Fruit fly (Drosophila melanogaster): ENCODE results near the gene CG44194.

The CG44194 gene

DNA sequence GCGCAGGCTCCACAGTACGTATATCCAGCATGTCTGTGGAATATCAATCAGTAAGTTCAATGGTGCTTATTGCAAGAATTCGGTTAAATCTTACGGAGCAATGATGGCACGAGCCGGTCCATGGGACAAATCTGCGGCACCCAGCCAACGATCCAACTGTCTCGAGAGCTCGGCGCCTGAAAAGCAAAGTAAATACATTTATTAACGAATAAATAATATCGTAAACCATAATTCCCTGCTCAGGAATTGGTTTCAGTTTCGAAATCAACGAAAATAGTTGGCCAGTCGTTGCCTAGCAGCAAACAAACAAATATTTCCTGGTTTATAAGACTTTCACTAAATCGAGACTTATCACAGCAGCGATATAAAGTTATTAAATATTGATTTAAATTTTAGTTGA lies 12.1 kb upstream of the CG44194 start, which contains the start of gene CG11656:
CG11656 (plus strand) TSS at position 301 of the 400 bp plus-strand sequence.
- TF ChIP-seq h (optimal IDR thresholded peaks at IDR 0.05) (no peak), Sin3A (optimal IDR thresholded peaks at IDR 0.05) (no peak), ttk (optimal IDR thresholded peaks at IDR 0.05) (no peak), Myc (optimal IDR thresholded peaks at IDR 0.05) (no peak), psq (optimal IDR thresholded peaks at IDR 0.05) (no peak), insv (optimal IDR thresholded peaks at IDR 0.05) (no peak)

DNA sequence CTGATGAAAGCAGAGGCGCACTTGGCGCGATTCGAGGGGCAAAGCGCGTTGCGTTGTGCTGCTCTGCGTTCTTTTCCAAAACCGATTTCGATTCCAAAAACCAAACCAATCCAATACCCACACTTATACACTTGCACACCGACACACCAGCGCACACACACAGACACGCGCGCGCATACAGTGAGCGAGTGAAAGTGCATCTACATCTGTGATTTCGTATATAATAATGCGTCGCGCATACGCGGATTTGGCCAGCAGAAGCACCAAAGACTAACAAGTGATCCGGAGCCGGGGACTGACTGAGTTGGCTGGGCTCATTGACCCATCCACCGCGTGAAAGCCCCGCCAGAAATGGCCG lies 687 bp upstream of the CG44194 start:
- TF ChIP-seq h (optimal IDR thresholded peaks at IDR 0.05) (no peak), Sin3A (optimal IDR thresholded peaks at IDR 0.05) (no peak), Myc (optimal IDR thresholded peaks at IDR 0.05) (no peak), psq (optimal IDR thresholded peaks at IDR 0.05) (no peak), insv (optimal IDR thresholded peaks at IDR 0.05) (no peak), ttk (optimal IDR thresholded peaks at IDR 0.05) (no peak)

DNA sequence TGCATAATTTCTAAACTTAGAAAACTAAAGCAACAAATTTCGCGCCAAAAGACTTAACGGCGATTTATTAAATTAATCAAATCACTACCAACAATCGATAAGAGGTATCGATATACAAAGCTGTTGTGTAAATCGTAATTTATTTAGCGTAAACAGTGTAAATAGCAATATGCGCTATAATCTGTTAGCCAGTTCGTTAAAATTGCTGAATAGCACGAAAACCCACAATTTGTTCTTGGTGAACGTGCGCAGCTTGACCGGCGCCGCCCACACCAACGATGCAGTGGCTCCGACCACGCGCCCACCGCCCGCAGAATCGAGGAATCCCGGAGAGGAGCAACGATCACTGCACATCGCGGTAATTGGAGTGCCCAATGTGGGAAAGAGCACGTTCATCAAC lies 2.0 kb downstream of the CG44194 start, which contains the start of gene CG7488:
CG7488 (plus strand) TSS at position 99 of the 400 bp plus-strand sequence.
- TF ChIP-seq insv (optimal IDR thresholded peaks at IDR 0.05) (no peak), ttk (optimal IDR thresholded peaks at IDR 0.05) (no peak), h (optimal IDR thresholded peaks at IDR 0.05) (no peak), Myc (optimal IDR thresholded peaks at IDR 0.05) (no peak), Sin3A (optimal IDR thresholded peaks at IDR 0.05) (no peak), psq (optimal IDR thresholded peaks at IDR 0.05) (no peak)

DNA sequence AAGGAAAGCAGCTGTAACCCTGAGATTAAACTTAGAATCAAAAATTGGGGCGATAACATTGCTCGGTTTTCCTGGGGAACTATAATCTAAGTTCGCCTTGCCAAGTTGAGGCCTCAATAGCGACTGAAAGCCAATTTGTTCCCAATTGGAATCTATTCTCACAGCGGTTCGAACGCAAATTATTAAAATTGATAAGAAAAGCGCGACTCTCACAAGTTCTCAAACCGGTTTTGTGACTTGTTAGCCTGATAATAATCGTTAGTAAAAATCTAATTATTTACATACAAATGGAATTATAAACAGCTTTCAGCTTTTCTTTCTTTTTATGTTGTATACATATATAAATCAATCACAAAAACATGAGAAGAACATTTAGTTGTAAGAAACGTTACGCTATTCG lies 2.5 kb downstream of the CG44194 start, which contains the start of gene yellow-f2:
yellow-f2 (minus strand) TSS at position 101 of the 400 bp plus-strand sequence.
- no peak for TF ChIP-seq psq (optimal IDR thresholded peaks at IDR 0.05)
- TF ChIP-seq ttk (optimal IDR thresholded peaks at IDR 0.05), result no peak
- TF ChIP-seq Myc (optimal IDR thresholded peaks at IDR 0.05), result no peak
- no peak for TF ChIP-seq h (optimal IDR thresholded peaks at IDR 0.05)
- no peak for TF ChIP-seq Sin3A (optimal IDR thresholded peaks at IDR 0.05)
- no peak for TF ChIP-seq insv (optimal IDR thresholded peaks at IDR 0.05)

DNA sequence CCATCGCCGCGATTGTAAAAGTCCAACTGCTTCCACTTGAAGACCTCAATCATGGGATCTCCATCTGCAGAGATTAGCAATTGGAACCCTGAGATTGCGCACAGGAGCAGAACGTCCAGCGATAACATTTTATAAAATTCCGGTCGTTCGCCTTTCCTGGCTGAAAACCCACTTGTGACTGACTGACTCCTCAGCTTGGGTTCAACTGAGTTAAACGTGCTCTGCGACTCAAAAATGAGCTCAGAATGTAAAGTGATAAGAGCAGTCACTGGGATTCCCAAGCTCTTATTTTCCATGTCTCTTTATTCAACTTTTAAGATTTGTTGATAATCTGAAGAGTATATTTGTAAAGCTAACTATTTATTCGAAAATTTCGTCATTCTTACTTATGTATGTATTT lies 4.5 kb downstream of the CG44194 start, which contains the start of gene yellow-f:
yellow-f (minus strand) TSS at position 184 of the 400 bp plus-strand sequence.
- no peak for TF ChIP-seq Myc (optimal IDR thresholded peaks at IDR 0.05)
- no peak for TF ChIP-seq psq (optimal IDR thresholded peaks at IDR 0.05)
- no peak for TF ChIP-seq insv (optimal IDR thresholded peaks at IDR 0.05)
- no peak for TF ChIP-seq h (optimal IDR thresholded peaks at IDR 0.05)
- no peak for TF ChIP-seq Sin3A (optimal IDR thresholded peaks at IDR 0.05)

DNA sequence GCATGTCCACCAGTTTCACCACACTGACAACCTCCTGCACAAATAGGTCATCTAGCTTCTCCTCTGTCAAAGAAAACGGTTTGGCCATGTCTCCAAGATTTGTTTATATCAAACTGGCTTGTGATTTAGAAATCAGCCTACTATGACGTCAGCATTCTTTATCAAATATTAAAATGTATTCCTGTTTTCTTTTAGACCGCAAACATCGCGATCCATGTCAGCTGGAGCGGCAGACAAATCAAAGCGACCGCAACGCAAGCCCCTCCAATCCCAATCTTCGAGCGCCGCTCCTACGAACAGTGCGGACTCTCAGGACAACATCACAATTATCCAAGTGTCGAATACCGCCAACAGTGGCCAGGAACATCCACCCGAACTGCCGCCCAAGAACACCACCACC lies 9.1 kb downstream of the CG44194 start, which contains the start of gene CG14383:
CG14383 (minus strand) TSS at position 101 of the 400 bp plus-strand sequence.
- no peak for TF ChIP-seq ttk (optimal IDR thresholded peaks at IDR 0.05)
- TF ChIP-seq h (optimal IDR thresholded peaks at IDR 0.05), result no peak
- TF ChIP-seq Myc (optimal IDR thresholded peaks at IDR 0.05), result no peak
- TF ChIP-seq insv (optimal IDR thresholded peaks at IDR 0.05), result no peak
- TF ChIP-seq psq (optimal IDR thresholded peaks at IDR 0.05), result no peak
- no peak for TF ChIP-seq Sin3A (optimal IDR thresholded peaks at IDR 0.05)

DNA sequence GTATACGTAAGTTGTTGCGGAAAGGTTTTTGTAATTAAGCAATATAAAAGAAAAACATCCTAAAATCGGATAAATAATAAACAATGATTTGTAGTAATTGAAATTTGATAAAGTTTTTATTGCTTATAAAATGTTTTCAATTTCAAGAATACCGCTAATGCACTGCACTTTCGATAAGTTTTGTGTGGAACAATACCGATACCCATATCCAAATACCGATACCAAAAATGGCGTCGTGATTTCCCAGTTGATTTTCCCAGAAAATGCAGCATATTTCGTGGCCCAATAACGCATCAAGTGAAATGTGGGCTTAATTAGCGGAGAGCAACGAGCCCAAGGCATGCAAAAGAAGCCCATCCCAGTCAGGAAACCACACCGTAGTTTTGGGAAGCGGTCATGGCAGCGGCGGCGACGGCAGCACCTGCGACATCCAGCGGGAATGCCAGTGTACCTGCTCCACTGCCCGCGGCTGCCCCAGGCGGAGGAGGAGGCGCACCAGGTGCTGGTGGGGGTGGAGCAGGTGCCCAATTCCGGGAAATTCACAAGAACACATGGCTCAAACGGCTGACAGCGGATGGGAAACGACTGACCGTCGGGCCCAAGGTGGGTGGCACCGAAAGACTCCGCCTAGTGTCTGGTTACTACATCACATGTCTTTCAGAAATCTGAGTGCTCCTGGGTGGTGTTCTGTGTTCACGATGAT lies 11.5 kb downstream of the CG44194 start, which contains the start of gene CG31342:
CG31342 (plus strand) TSS at position 214 of the 703 bp plus-strand sequence.
- TF ChIP-seq ttk (optimal IDR thresholded peaks at IDR 0.05) (no peak), Sin3A (optimal IDR thresholded peaks at IDR 0.05) (no peak), insv (optimal IDR thresholded peaks at IDR 0.05) (no peak), Myc (optimal IDR thresholded peaks at IDR 0.05) (no peak), h (optimal IDR thresholded peaks at IDR 0.05) (no peak), psq (optimal IDR thresholded peaks at IDR 0.05) (no peak)

DNA sequence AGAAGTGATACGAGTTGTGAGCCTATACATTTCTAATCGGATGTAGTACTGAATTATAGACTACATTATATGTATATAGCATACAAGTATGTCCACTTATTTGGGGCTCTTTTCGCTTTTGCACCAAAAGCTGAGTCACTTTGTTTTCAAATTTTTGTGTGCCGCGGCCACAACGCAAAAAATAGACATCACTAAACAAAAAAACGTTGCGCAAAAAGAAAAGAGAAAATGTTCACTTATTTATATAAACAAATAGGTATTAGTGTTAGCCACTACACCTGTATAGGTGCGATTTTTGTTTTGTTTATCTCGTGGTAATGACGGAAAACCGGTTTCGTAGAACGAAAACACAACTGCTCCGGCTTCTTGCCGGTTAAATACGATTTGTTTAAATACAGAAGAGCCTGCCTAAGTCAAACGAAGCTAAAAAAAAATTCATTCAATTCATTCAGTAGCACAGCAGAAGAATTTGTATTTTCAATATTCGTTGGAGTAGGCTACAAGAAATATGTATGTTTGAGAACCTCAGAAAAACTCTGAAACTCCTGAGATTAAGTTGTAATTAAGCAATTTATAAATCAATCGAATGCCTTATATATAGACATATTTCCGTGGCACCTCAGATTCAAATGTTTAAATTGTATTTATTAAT lies 14.4 kb downstream of the CG44194 start:
- TF ChIP-seq insv (optimal IDR thresholded peaks at IDR 0.05), result no peak
- TF ChIP-seq Sin3A (optimal IDR thresholded peaks at IDR 0.05), result no peak
- no peak for TF ChIP-seq psq (optimal IDR thresholded peaks at IDR 0.05)
- TF ChIP-seq h (optimal IDR thresholded peaks at IDR 0.05), result no peak
- TF ChIP-seq Myc (optimal IDR thresholded peaks at IDR 0.05), result no peak
- no peak for TF ChIP-seq ttk (optimal IDR thresholded peaks at IDR 0.05)

DNA sequence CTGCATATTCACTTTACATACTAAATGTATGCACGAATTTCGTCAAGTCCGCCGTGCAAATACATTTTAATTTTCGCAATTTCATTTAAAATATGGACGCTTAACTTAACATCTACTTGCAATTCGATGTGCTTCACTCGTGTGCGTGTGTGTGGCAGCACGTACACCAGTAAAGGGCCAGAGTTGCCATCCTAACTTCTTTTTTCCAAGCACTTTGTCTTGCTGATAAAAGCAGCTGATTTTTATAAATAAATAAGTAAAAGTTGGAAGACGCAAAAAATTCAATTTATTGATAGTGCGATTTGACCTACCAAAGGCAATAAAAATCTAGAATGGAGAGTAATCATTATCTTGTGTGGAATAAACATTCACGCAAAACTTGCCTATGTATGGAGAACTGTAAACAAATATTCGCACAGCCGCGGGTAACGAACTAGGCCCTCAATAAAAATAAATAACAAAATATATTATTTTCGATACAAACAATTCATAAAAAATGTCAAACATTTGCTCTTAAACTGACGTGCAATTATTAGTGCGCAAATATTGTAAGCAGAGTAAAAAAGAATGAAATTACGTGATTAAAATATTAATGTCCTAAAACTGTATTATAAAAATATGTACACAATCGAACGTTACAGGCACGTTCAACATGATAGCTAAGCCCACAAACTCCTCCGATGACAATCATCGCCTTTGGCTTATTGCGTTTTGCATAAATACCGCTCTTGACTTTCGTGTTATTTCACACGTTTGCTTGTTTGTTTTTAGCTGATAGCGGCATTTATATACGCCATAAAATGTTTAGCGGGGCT lies 15.2 kb downstream of the CG44194 start:
- TF ChIP-seq h (optimal IDR thresholded peaks at IDR 0.05), result no peak
- TF ChIP-seq psq (optimal IDR thresholded peaks at IDR 0.05), result no peak

DNA sequence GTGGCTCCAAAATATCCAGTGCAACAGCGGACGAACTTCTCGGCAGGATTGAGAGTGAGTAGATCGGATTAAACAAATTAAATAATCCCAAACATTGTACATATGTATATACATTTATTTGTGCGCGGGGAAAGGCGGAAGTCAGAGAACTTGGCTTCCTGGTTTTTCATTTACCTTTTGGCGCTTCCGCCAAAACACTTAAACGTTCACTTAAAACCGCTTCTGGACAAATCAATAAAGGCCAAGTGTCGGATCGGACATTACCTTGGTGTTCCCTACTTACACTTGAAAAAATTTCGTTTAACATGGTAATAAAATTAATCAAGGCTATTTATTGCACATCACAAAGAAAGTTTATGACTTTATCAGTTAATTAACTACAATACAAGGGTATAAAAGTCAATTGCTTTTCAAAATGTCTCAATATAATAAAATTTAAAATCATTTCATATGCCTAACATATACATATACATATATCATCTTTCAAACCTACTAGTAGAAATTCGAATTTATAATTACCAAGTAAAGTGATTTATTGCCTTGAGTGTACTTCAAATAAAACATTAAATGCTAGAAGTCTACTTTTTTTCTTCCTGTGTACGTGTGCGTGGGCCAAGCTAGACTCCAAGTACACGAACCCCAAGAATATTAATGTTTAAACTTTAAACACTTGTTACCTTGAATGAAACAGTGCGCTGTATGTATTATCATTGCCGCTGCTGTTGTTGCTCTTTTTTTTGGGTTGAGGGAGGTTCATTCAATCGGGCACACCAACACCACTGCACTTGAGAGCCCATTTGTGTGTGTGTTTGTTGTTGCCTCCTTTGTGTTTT lies 16.0 kb downstream of the CG44194 start:
- no peak for TF ChIP-seq ttk (optimal IDR thresholded peaks at IDR 0.05)
- no peak for TF ChIP-seq Sin3A (optimal IDR thresholded peaks at IDR 0.05)
- no peak for TF ChIP-seq psq (optimal IDR thresholded peaks at IDR 0.05)
- no peak for TF ChIP-seq h (optimal IDR thresholded peaks at IDR 0.05)
- TF ChIP-seq insv (optimal IDR thresholded peaks at IDR 0.05), result no peak
- no peak for TF ChIP-seq Myc (optimal IDR thresholded peaks at IDR 0.05)

DNA sequence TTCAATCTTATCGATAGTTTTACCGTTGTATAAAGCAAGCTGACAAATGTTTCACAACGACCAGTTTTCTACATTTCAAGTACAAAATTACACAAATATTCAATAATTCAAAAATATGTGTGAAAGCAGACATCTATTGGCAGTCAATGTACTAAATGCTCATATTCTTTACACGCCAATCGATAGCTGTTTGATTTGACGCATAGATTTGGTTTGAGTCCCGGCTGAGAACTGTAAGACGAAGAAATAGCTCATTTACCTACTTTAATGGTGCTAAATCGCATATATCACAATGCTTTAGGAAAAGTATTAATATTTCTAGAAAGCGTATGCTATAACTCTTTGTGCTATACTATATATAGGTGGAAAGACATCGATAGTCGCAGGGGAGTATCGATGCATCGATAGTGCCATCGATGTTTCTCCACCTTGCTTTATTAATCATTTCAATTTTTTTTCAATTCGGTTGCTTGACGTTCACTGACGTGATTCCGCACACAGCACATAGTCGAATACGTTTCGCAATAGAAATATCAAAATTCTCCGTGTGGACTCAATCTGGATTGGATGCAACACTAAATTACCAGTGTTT lies 16.8 kb downstream of the CG44194 start, which contains the start of gene Paip2:
Paip2 (plus strand) TSS at position 165 of the 592 bp plus-strand sequence.
- no peak for TF ChIP-seq psq (optimal IDR thresholded peaks at IDR 0.05)
- TF ChIP-seq insv (optimal IDR thresholded peaks at IDR 0.05), result no peak
- no peak for TF ChIP-seq Myc (optimal IDR thresholded peaks at IDR 0.05)
- TF ChIP-seq h (optimal IDR thresholded peaks at IDR 0.05), result no peak
- TF ChIP-seq ttk (optimal IDR thresholded peaks at IDR 0.05), result no peak
- no peak for TF ChIP-seq Sin3A (optimal IDR thresholded peaks at IDR 0.05)

All from Kc167 (cell line).